Worm (Caenorhabditis elegans): Measurements from ENCODE around the gene W06G6.11.

DNA sequence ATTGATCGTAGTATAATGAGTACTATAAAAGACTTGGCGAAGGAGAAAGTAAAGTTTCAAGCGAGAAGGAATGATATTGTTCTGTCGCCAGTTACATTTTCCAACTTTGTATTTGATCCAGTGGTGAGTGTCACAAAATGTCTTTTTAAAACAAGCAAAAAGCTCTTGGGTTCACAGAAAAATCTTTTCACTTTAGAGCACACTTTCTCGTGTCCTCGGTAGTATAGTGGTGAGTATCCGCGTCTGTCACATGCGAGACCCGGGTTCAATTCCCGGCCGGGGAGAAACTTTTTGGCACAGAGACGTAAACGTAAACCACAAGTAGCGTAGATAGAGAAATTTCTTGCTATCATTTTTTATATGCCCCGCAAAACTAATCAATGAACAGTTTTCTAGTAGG is 8.7 kb downstream of the W06G6.11 start:
- TF ChIP-seq elt-3 (tag; optimal IDR thresholded peaks at IDR 0.05) (no peak), ceh-83 (GFP tag; optimal IDR thresholded peaks at IDR 0.05) (no peak), mab-5 (tag; optimal IDR thresholded peaks at IDR 0.05) (no peak), snpc-4 (tag; optimal IDR thresholded peaks at IDR 0.05) (no peak), mep-1 (tag; optimal IDR thresholded peaks at IDR 0.05) (no peak), nhr-237 (tag; optimal IDR thresholded peaks at IDR 0.05) (no peak), unc-62 (GFP tag; optimal IDR thresholded peaks at IDR 0.05) (no peak), nhr-12 (tag; optimal IDR thresholded peaks at IDR 0.05) (no peak), lin-13 (tag; optimal IDR thresholded peaks at IDR 0.05) (no peak), ztf-11 (tag; optimal IDR thresholded peaks at IDR 0.05) (no peak), cnd-1 (tag; optimal IDR thresholded peaks at IDR 0.05) (no peak)

Data from whole organism, mixed stage, embryonic.